Fruit fly (Drosophila melanogaster): Measurements from ENCODE around the gene CG13606.

Gene CG13606

dm6 chr3R:24226744-24227143 is 54.3 kb downstream of the CG13606 start, which contains the start of the genes Spps and CG13609 (continued):
- peak; percentile 84 for TF ChIP-seq Dll (GFP tag; IDR thresholded peaks at IDR 0.05; ENCODE audit: partially characterized antibody)
- no peak for TF ChIP-seq CG6683 (GFP tag; optimal IDR thresholded peaks at IDR 0.05)
- TF ChIP-seq CG11093 (GFP tag; IDR thresholded peaks at IDR 0.05), result no peak
- peak; percentile 50; the same call in 1 of the 3 replicates for TF ChIP-seq zfh1 (GFP tag; IDR thresholded peaks at IDR 0.05)
- no peak for TF ChIP-seq CG10274 (GFP tag; optimal IDR thresholded peaks at IDR 0.05)
- no peak for TF ChIP-seq salm (tag; optimal IDR thresholded peaks at IDR 0.05)
- peak; percentile 14 for TF ChIP-seq CG34376 (GFP tag; optimal IDR thresholded peaks at IDR 0.05)
- peak; percentile 65 for TF ChIP-seq Sin3A (optimal IDR thresholded peaks at IDR 0.05)
- no peak for TF ChIP-seq schlank (tag; optimal IDR thresholded peaks at IDR 0.05)
- no peak for TF ChIP-seq z (GFP tag; IDR thresholded peaks at IDR 0.05)
- TF ChIP-seq CG2875 (GFP tag; optimal IDR thresholded peaks at IDR 0.05), result no peak
- TF ChIP-seq CG7271 (tag; optimal IDR thresholded peaks at IDR 0.05), result no peak
- TF ChIP-seq CG30403 (GFP tag; optimal IDR thresholded peaks at IDR 0.05), result no peak
- no peak for TF ChIP-seq Mrtf (GFP tag; IDR thresholded peaks at IDR 0.05)
- TF ChIP-seq Usf (GFP tag; optimal IDR thresholded peaks at IDR 0.05), result no peak
- no peak for TF ChIP-seq CG10321 (GFP tag; IDR thresholded peaks at IDR 0.05)
- TF ChIP-seq Dip2 (GFP tag; IDR thresholded peaks at IDR 0.05), result no peak
- TF ChIP-seq onecut (GFP tag; IDR thresholded peaks at IDR 0.05), result no peak
- TF ChIP-seq GATAe (GFP tag; conservative IDR thresholded peaks at IDR 0.05), result peak; percentile 12; the same call in 1 of the 2 replicates
- TF ChIP-seq Dek (tag; optimal IDR thresholded peaks at IDR 0.05), result no peak
- TF ChIP-seq Xbp1 (GFP tag; optimal IDR thresholded peaks at IDR 0.05), result no peak
- TF ChIP-seq CG30020 (tag; optimal IDR thresholded peaks at IDR 0.05), result peak; percentile 48
- TF ChIP-seq aop (GFP tag; IDR thresholded peaks at IDR 0.05), result no peak
- TF ChIP-seq esg (GFP tag; conservative IDR thresholded peaks at IDR 0.05), result no peak
- TF ChIP-seq D19A (tag; optimal IDR thresholded peaks at IDR 0.05), result no peak
- TF ChIP-seq CG14441 (GFP tag; IDR thresholded peaks at IDR 0.05), result 0 out of 2 replicates have a peak, but pooled peaks have one; percentile 5
- no peak for TF ChIP-seq CG11560 (tag; IDR thresholded peaks at IDR 0.05)
- peak in 1 of 2 experiments; percentile 38 for TF ChIP-seq dpn (GFP tag; optimal IDR thresholded peaks at IDR 0.05)
- TF ChIP-seq sima (GFP tag; optimal IDR thresholded peaks at IDR 0.05), result no peak
- no peak for TF ChIP-seq br (optimal IDR thresholded peaks at IDR 0.05)
- TF ChIP-seq CG14860 (GFP tag; IDR thresholded peaks at IDR 0.05; ENCODE audit: partially characterized antibody), result peak; percentile 92
- TF ChIP-seq nerfin-1 (tag; optimal IDR thresholded peaks at IDR 0.05), result peak; percentile 53
- TF ChIP-seq TFAM (GFP tag; optimal IDR thresholded peaks at IDR 0.05), result no peak
- TF ChIP-seq CG3838 (GFP tag; optimal IDR thresholded peaks at IDR 0.05), result no peak
- TF ChIP-seq Blimp-1 (GFP tag; optimal IDR thresholded peaks at IDR 0.05), result peak; percentile 97
- TF ChIP-seq knrl (GFP tag; IDR thresholded peaks at IDR 0.05; ENCODE audit: partially characterized antibody), result peak; percentile 85
- no peak for TF ChIP-seq NK7.1 (GFP tag; optimal IDR thresholded peaks at IDR 0.05)
- TF ChIP-seq mld (GFP tag; IDR thresholded peaks at IDR 0.05; ENCODE audit: partially characterized antibody), result peak; percentile 96
- no peak for TF ChIP-seq fd3F (GFP tag; optimal IDR thresholded peaks at IDR 0.05)
- TF ChIP-seq p53 (GFP tag; optimal IDR thresholded peaks at IDR 0.05), result no peak
- no peak for TF ChIP-seq pb (GFP tag; optimal IDR thresholded peaks at IDR 0.05)
- TF ChIP-seq amos (GFP tag; IDR thresholded peaks at IDR 0.05; ENCODE audit: partially characterized antibody), result peak; percentile 96
- no peak for TF ChIP-seq CG18619 (GFP tag; optimal IDR thresholded peaks at IDR 0.05)
- no peak for TF ChIP-seq exex (tag; optimal IDR thresholded peaks at IDR 0.05)
- no peak for TF ChIP-seq NFAT (GFP tag; IDR thresholded peaks at IDR 0.05)
- no peak for TF ChIP-seq CG14965 (GFP tag; optimal IDR thresholded peaks at IDR 0.05; ENCODE audit: borderline replicate concordance)
- TF ChIP-seq ci (GFP tag; IDR thresholded peaks at IDR 0.05), result no peak
- no peak for TF ChIP-seq dmrt99B (tag; optimal IDR thresholded peaks at IDR 0.05)
- TF ChIP-seq H15 (GFP tag; IDR thresholded peaks at IDR 0.05), result no peak
- no peak for TF ChIP-seq CG6254 (GFP tag; optimal IDR thresholded peaks at IDR 0.05)
- TF ChIP-seq NfI (GFP tag; optimal IDR thresholded peaks at IDR 0.05), result peak; percentile 27
- TF ChIP-seq CG11456 (GFP tag; IDR thresholded peaks at IDR 0.05), result no peak

Data from whole organism, embryonic.